Worm (Caenorhabditis elegans): ENCODE results near the gene ben-1.
A peak's percentile ranks its signal among the peaks of the same experiment; 100 is the strongest.

Gene ben-1

ce11 chrIII:3509908-3510307, 31.5 kb downstream of the ben-1 start, which contains the start of the genes M01F1.4 and mrpl-35:
Gene M01F1.4, minus strand, starts transcription at chrIII:3510033.
Gene mrpl-35, plus strand, starts transcription at chrIII:3510237.
- peak; percentile 14 for TF ChIP-seq elt-2 (tag; optimal IDR thresholded peaks at IDR 0.05)
- TF ChIP-seq nhr-11 (tag; optimal IDR thresholded peaks at IDR 0.05), result no peak
- TF ChIP-seq lin-15B (tag; optimal IDR thresholded peaks at IDR 0.05), result peak; percentile 62
- TF ChIP-seq nhr-12 (tag; optimal IDR thresholded peaks at IDR 0.05), result no peak
- TF ChIP-seq nhr-23 (tag; optimal IDR thresholded peaks at IDR 0.05), result peak; percentile 3
- peak; percentile 45 for TF ChIP-seq hmg-11 (tag; optimal IDR thresholded peaks at IDR 0.05)
- TF ChIP-seq snpc-4 (tag; optimal IDR thresholded peaks at IDR 0.05), result peak; percentile 65
- peak; percentile 87 for TF ChIP-seq nfya-1 (tag; optimal IDR thresholded peaks at IDR 0.05; ENCODE audit: insufficient read depth)
- no peak for TF ChIP-seq mdl-1 (tag; optimal IDR thresholded peaks at IDR 0.05)
- TF ChIP-seq lin-39 (tag; optimal IDR thresholded peaks at IDR 0.05), result peak; percentile 12
- TF ChIP-seq pha-4 (tag; optimal IDR thresholded peaks at IDR 0.05), result peak; percentile 95

- TF ChIP-seq mml-1 (tag; optimal IDR thresholded peaks at IDR 0.05), result no peak
- no peak for TF ChIP-seq nhr-77 (tag; optimal IDR thresholded peaks at IDR 0.05)
- peak; percentile 49 for TF ChIP-seq lsy-12 (tag; optimal IDR thresholded peaks at IDR 0.05)
- TF ChIP-seq eor-1 (tag; optimal IDR thresholded peaks at IDR 0.05), result no peak
- TF ChIP-seq elt-3 (tag; optimal IDR thresholded peaks at IDR 0.05), result no peak
- no peak for TF ChIP-seq aly-2 (tag; optimal IDR thresholded peaks at IDR 0.05)
- no peak for TF ChIP-seq elt-1 (tag; optimal IDR thresholded peaks at IDR 0.05)
- TF ChIP-seq nhr-43 (tag; optimal IDR thresholded peaks at IDR 0.05; ENCODE audit: poor library complexity, severe bottlenecking), result peak; percentile 18
- no peak for TF ChIP-seq nhr-28 (tag; optimal IDR thresholded peaks at IDR 0.05)
- no peak for TF ChIP-seq ceh-9 (tag; optimal IDR thresholded peaks at IDR 0.05)
- peak; percentile 57 for TF ChIP-seq R02D3.7 (tag; optimal IDR thresholded peaks at IDR 0.05)
- TF ChIP-seq nhr-23 (tag; optimal IDR thresholded peaks at IDR 0.05), result peak; percentile 84
- TF ChIP-seq pha-4 (tag; optimal IDR thresholded peaks at IDR 0.05), result peak; percentile 91
- peak; percentile 39 for TF ChIP-seq fkh-10 (GFP tag; optimal IDR thresholded peaks at IDR 0.05)
- no peak for TF ChIP-seq fkh-2 (tag; optimal IDR thresholded peaks at IDR 0.05)
- peak; percentile 60 for TF ChIP-seq skn-1 (tag; optimal IDR thresholded peaks at IDR 0.05)
- no peak for TF ChIP-seq nhr-12 (tag; optimal IDR thresholded peaks at IDR 0.05)
- TF ChIP-seq unc-39 (tag; optimal IDR thresholded peaks at IDR 0.05), result no peak
- peak; percentile 93 for TF ChIP-seq nhr-25 (tag; optimal IDR thresholded peaks at IDR 0.05)
- TF ChIP-seq ceh-16 (tag; optimal IDR thresholded peaks at IDR 0.05), result no peak
- no peak for TF ChIP-seq ZK546.5 (tag; optimal IDR thresholded peaks at IDR 0.05)
- peak; percentile 94 for TF ChIP-seq nfya-1 (tag; optimal IDR thresholded peaks at IDR 0.05; ENCODE audit: insufficient read depth)
- TF ChIP-seq snpc-4 (tag; optimal IDR thresholded peaks at IDR 0.05), result peak; percentile 73
- peak; percentile 83 for TF ChIP-seq egl-5 (tag; optimal IDR thresholded peaks at IDR 0.05)
- peak; percentile 68 for TF ChIP-seq ama-1 (optimal IDR thresholded peaks at IDR 0.05)
- no peak for TF ChIP-seq nhr-11 (tag; optimal IDR thresholded peaks at IDR 0.05)
- TF ChIP-seq lin-15B (tag; optimal IDR thresholded peaks at IDR 0.05), result peak; percentile 90
- TF ChIP-seq ztf-4 (tag; optimal IDR thresholded peaks at IDR 0.05), result peak; percentile 73
- peak; percentile 70 for TF ChIP-seq jun-1 (tag; optimal IDR thresholded peaks at IDR 0.05)
- peak; percentile 44 for TF ChIP-seq ceh-28 (tag; optimal IDR thresholded peaks at IDR 0.05)
- no peak for TF ChIP-seq unc-62 (GFP tag; optimal IDR thresholded peaks at IDR 0.05)
- TF ChIP-seq hmg-11 (tag; optimal IDR thresholded peaks at IDR 0.05), result peak; percentile 79
- TF ChIP-seq pqm-1 (tag; optimal IDR thresholded peaks at IDR 0.05), result peak; percentile 73
- TF ChIP-seq elt-2 (tag; optimal IDR thresholded peaks at IDR 0.05), result peak; percentile 47
- TF ChIP-seq lin-39 (tag; optimal IDR thresholded peaks at IDR 0.05), result peak; percentile 67
Measured at ce11 chrIII:3505051-3505548, 36.3 kb downstream of the ben-1 start, which contains the start of gene lias-1. Gene lias-1, minus strand, starts transcription at chrIII:3505101.

- no peak for TF ChIP-seq nhr-11 (tag; optimal IDR thresholded peaks at IDR 0.05)
Measured at ce11 chrIII:3504239-3504638, 37.2 kb downstream of the ben-1 start.

- TF ChIP-seq tbx-2 (tag; optimal IDR thresholded peaks at IDR 0.05), result no peak
Measured at ce11 chrIII:3503286-3503685, 38.2 kb downstream of the ben-1 start, which contains the start of gene rpl-16. Gene rpl-16, minus strand, starts transcription at chrIII:3503604.

Data from whole organism, L3 larva.